Worm (Caenorhabditis elegans) whole organism, mixed stage, embryonic: ENCODE results near the gene R10E11.5.

ENCODE experiments used
- ces-1 ChIP-seq: fragments of 150-350 bp; optimal IDR thresholded peaks from 2 replicates; lab custom pipeline; 2014; ENCODE audit warnings: missing biosample characterization, missing genetic modification reagents, missing genetic modification characterization
- elt-1 ChIP-seq: sonication (generic microtip); optimal IDR thresholded peaks from 2 replicates; lab custom pipeline; 2017; ENCODE audit warnings: missing genetic modification characterization, mild to moderate bottlenecking, missing compliant biosample characterization, antibody characterized with exemption, moderate library complexity, borderline replicate concordance; ENCODE audit not compliant: insufficient read depth
- flh-1 ChIP-seq: fragments of 200-800 bp; sonication (Bioruptor generic); optimal IDR thresholded peaks from 2 replicates; lab custom pipeline; 2018; ENCODE audit warnings: mild to moderate bottlenecking, missing genetic modification characterization, moderate library complexity, missing compliant biosample characterization
- lin-13 ChIP-seq: fragments of 150-350 bp; optimal IDR thresholded peaks from 2 replicates; lab custom pipeline; 2014; ENCODE audit warnings: missing biosample characterization, missing genetic modification characterization
- lin-32 ChIP-seq: fragments of 200-800 bp; sonication (Bioruptor generic); optimal IDR thresholded peaks from 2 replicates; lab custom pipeline; 2018; ENCODE audit warnings: mild to moderate bottlenecking, missing genetic modification characterization, missing compliant biosample characterization
- mab-5 ChIP-seq: fragments of 150-350 bp; optimal IDR thresholded peaks from 2 replicates; lab custom pipeline; 2014; ENCODE audit warnings: missing biosample characterization, missing genetic modification characterization
- mep-1 ChIP-seq: fragments of 150-350 bp; optimal IDR thresholded peaks from 2 replicates; lab custom pipeline; 2017; ENCODE audit warnings: missing biosample characterization, missing genetic modification reagents, missing genetic modification characterization, inconsistent platforms
- nhr-237 ChIP-seq: fragments of 150-350 bp; optimal IDR thresholded peaks from 2 replicates; lab custom pipeline; 2014; ENCODE audit warnings: missing biosample characterization, missing genetic modification characterization
- snpc-4 ChIP-seq: fragments of 150-350 bp; optimal IDR thresholded peaks from 2 replicates; lab custom pipeline; 2014; ENCODE audit warnings: missing biosample characterization, missing genetic modification characterization
- sptf-1 ChIP-seq: sonication (generic microtip); optimal IDR thresholded peaks from 2 replicates; lab custom pipeline; 2017; ENCODE audit warnings: mild to moderate bottlenecking, missing genetic modification characterization, moderate library complexity, missing compliant biosample characterization
- unc-39 ChIP-seq: fragments of 150-350 bp; optimal IDR thresholded peaks from 2 replicates; lab custom pipeline; 2014; ENCODE audit warnings: missing biosample characterization, missing genetic modification characterization

ce11 chrIII:9770590-9770989 is 18.9 kb downstream of the R10E11.5 start:
- TF ChIP-seq snpc-4 (no peak), flh-1 (GFP tag; lab: Kevin White, UChicago) (no peak), sptf-1 (tag; lab: Kevin White, UChicago) (no peak), nhr-237 (no peak), unc-39 (tag; lab: Kevin White, UChicago) (no peak), lin-13 (no peak), lin-32 (GFP tag; lab: Kevin White, UChicago) (no peak), mep-1 (no peak), ces-1 (GFP tag; lab: Kevin White, UChicago) (no peak), mab-5 (tag; lab: Kevin White, UChicago) (no peak), elt-1 (tag; lab: Kevin White, UChicago) (no peak)
